Worm (Caenorhabditis elegans) whole organism, mixed stage, embryonic: ENCODE data around the gene H25P19.1.

Experiments
- M03D4.4 ChIP-seq: sonication (generic microtip); optimal IDR thresholded peaks from 2 replicates; lab custom pipeline; 2017; ENCODE audit warnings: mild to moderate bottlenecking, missing genetic modification characterization, missing compliant biosample characterization
- bed-3 ChIP-seq: fragments of 200-800 bp; sonication (Bioruptor generic); optimal IDR thresholded peaks from 3 replicates; lab custom pipeline; 2018; ENCODE audit warnings: mild to moderate bottlenecking, missing genetic modification characterization, moderate library complexity, missing compliant biosample characterization
- ceh-39 ChIP-seq: fragments of 150-350 bp; optimal IDR thresholded peaks from 2 replicates; lab custom pipeline; 2014; ENCODE audit warnings: missing biosample characterization, missing genetic modification characterization
- ceh-43 ChIP-seq: fragments of 200-800 bp; sonication (Bioruptor generic); optimal IDR thresholded peaks from 2 replicates; lab custom pipeline; 2018; ENCODE audit warnings: mild to moderate bottlenecking, missing genetic modification characterization, moderate library complexity, missing compliant biosample characterization
- ceh-83 ChIP-seq: fragments of 200-800 bp; sonication (Bioruptor generic); optimal IDR thresholded peaks from 2 replicates; lab custom pipeline; 2018; ENCODE audit warnings: mild to moderate bottlenecking, missing genetic modification characterization, missing compliant biosample characterization
- ces-1 ChIP-seq: fragments of 150-350 bp; optimal IDR thresholded peaks from 2 replicates; lab custom pipeline; 2014; ENCODE audit warnings: missing biosample characterization, missing genetic modification reagents, missing genetic modification characterization
- cnd-1 ChIP-seq: fragments of 200-800 bp; sonication (Bioruptor generic); optimal IDR thresholded peaks from 2 replicates; lab custom pipeline; 2018; ENCODE audit warnings: mild to moderate bottlenecking, missing genetic modification characterization, missing compliant biosample characterization
- drap-1 ChIP-seq: fragments of 200-800 bp; sonication (Bioruptor generic); optimal IDR thresholded peaks from 3 replicates; lab custom pipeline; 2018; ENCODE audit warnings: mild to moderate bottlenecking, missing genetic modification characterization, missing compliant biosample characterization
- elt-1 ChIP-seq: sonication (generic microtip); optimal IDR thresholded peaks from 2 replicates; lab custom pipeline; 2017; ENCODE audit warnings: missing genetic modification characterization, mild to moderate bottlenecking, missing compliant biosample characterization, antibody characterized with exemption, moderate library complexity, borderline replicate concordance; ENCODE audit not compliant: insufficient read depth
- elt-3 ChIP-seq: fragments of 150-350 bp; optimal IDR thresholded peaks from 2 replicates; lab custom pipeline; 2014; ENCODE audit warnings: missing biosample characterization, missing genetic modification characterization
- flh-1 ChIP-seq: fragments of 200-800 bp; sonication (Bioruptor generic); optimal IDR thresholded peaks from 2 replicates; lab custom pipeline; 2018; ENCODE audit warnings: mild to moderate bottlenecking, missing genetic modification characterization, moderate library complexity, missing compliant biosample characterization
- ham-2 ChIP-seq: fragments of 200-800 bp; sonication (Bioruptor generic); optimal IDR thresholded peaks from 2 replicates; lab custom pipeline; 2018; ENCODE audit warnings: mild to moderate bottlenecking, missing genetic modification characterization, missing compliant biosample characterization
- hlh-1 ChIP-seq: fragments of 150-350 bp; optimal IDR thresholded peaks from 2 replicates; lab custom pipeline; 2014; ENCODE audit warnings: missing biosample characterization, missing genetic modification reagents, missing genetic modification characterization
- lin-13 ChIP-seq: fragments of 150-350 bp; optimal IDR thresholded peaks from 2 replicates; lab custom pipeline; 2014; ENCODE audit warnings: missing biosample characterization, missing genetic modification characterization
- lin-32 ChIP-seq: fragments of 200-800 bp; sonication (Bioruptor generic); optimal IDR thresholded peaks from 2 replicates; lab custom pipeline; 2018; ENCODE audit warnings: mild to moderate bottlenecking, missing genetic modification characterization, missing compliant biosample characterization
- lsy-2 ChIP-seq: fragments of 150-350 bp; optimal IDR thresholded peaks from 2 replicates; lab custom pipeline; 2014; ENCODE audit warnings: missing biosample characterization, missing genetic modification characterization
- mab-5 ChIP-seq: fragments of 150-350 bp; optimal IDR thresholded peaks from 2 replicates; lab custom pipeline; 2014; ENCODE audit warnings: missing biosample characterization, missing genetic modification characterization
- mep-1 ChIP-seq: fragments of 150-350 bp; optimal IDR thresholded peaks from 2 replicates; lab custom pipeline; 2017; ENCODE audit warnings: missing biosample characterization, missing genetic modification reagents, missing genetic modification characterization, inconsistent platforms
- mls-2 ChIP-seq: sonication (generic microtip); optimal IDR thresholded peaks from 2 replicates; lab custom pipeline; 2016; ENCODE audit warnings: mild to moderate bottlenecking, missing genetic modification characterization, moderate library complexity, missing compliant biosample characterization
- nhr-12 ChIP-seq: fragments of 150-350 bp; optimal IDR thresholded peaks from 2 replicates; lab custom pipeline; 2014; ENCODE audit warnings: missing biosample characterization, missing genetic modification characterization
- nhr-2 ChIP-seq: fragments of 150-350 bp; optimal IDR thresholded peaks from 2 replicates; lab custom pipeline; 2014; ENCODE audit warnings: missing biosample characterization, missing genetic modification characterization
- nhr-28 ChIP-seq: fragments of 150-350 bp; optimal IDR thresholded peaks from 2 replicates; lab custom pipeline; 2014; ENCODE audit warnings: missing biosample characterization, missing genetic modification characterization
- nhr-76 ChIP-seq: sonication (generic microtip); optimal IDR thresholded peaks from 2 replicates; lab custom pipeline; 2017; ENCODE audit warnings: missing biosample characterization, missing genetic modification characterization
- pha-4 ChIP-seq: fragments of 150-350 bp; optimal IDR thresholded peaks from 2 replicates; lab custom pipeline; 2018; ENCODE audit warnings: missing biosample characterization, missing genetic modification reagents, missing genetic modification characterization
- sem-2 ChIP-seq: fragments of 200-800 bp; sonication (Bioruptor generic); optimal IDR thresholded peaks from 2 replicates; lab custom pipeline; 2018; ENCODE audit warnings: mild to moderate bottlenecking, missing genetic modification characterization, missing compliant biosample characterization
- snpc-4 ChIP-seq: fragments of 150-350 bp; optimal IDR thresholded peaks from 2 replicates; lab custom pipeline; 2014; ENCODE audit warnings: missing biosample characterization, missing genetic modification characterization
- sptf-1 ChIP-seq: sonication (generic microtip); optimal IDR thresholded peaks from 2 replicates; lab custom pipeline; 2017; ENCODE audit warnings: mild to moderate bottlenecking, missing genetic modification characterization, moderate library complexity, missing compliant biosample characterization
- tbx-8 ChIP-seq: fragments of 200-800 bp; sonication (Bioruptor generic); optimal IDR thresholded peaks from 2 replicates; lab custom pipeline; 2018; ENCODE audit warnings: mild to moderate bottlenecking, missing genetic modification characterization, moderate library complexity, missing compliant biosample characterization
- unc-120 ChIP-seq: sonication (generic microtip); optimal IDR thresholded peaks from 2 replicates; lab custom pipeline; 2017; ENCODE audit warnings: missing genetic modification characterization, missing compliant biosample characterization; ENCODE audit not compliant: poor library complexity, severe bottlenecking
- unc-39 ChIP-seq: fragments of 150-350 bp; optimal IDR thresholded peaks from 2 replicates; lab custom pipeline; 2014; ENCODE audit warnings: missing biosample characterization, missing genetic modification characterization
- unc-62 ChIP-seq: fragments of 150-350 bp; optimal IDR thresholded peaks from 2 replicates; lab custom pipeline; 2014; ENCODE audit warnings: missing biosample characterization, missing genetic modification reagents, missing genetic modification characterization
- zip-8 ChIP-seq: fragments of 150-350 bp; optimal IDR thresholded peaks from 2 replicates; lab custom pipeline; 2014; ENCODE audit warnings: missing biosample characterization, missing genetic modification characterization
- ztf-11 ChIP-seq: fragments of 150-350 bp; optimal IDR thresholded peaks from 2 replicates; lab custom pipeline; 2014; ENCODE audit warnings: missing biosample characterization, missing genetic modification characterization

Gene H25P19.1

DNA sequence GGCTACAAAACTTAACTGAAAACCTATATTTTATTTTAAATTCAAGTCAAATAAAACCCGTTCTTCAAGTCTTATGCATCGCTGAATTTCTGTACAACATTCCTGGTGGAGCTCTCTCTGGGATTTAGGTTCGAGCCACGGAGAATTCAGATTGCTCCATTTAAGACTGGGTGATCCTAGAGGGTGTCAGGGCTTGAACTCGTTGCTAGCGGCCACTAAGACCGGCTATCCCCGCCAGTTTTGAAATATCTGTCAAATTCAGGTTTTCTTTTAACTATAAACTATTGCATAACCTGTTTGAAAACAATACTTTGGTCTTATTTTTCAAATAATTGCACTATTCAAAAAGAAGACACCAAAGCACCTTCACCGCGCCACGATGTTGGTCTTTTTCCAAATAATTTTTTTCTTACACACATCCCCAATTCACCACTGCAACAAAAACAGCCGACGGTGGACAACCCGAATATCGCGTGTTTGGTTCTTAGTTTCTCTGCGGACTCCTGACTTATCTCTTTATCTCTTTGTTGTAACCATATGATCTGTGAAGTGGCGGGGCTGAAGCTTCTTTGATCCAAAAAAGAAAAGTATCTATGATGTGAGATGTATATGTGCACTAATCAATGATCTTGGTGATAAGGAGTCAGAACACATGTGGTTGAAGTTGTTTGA is 41.5 kb downstream of the H25P19.1 start:
- TF ChIP-seq sem-2 (GFP tag; lab: Kevin White, UChicago), result no peak
- peak; percentile 2 for TF ChIP-seq hlh-1
- TF ChIP-seq, all 35 proteins: peak for 1

ce11 chrV:730216-730615 is 42.7 kb downstream of the H25P19.1 start:
- no peak for TF ChIP-seq hlh-1
- no peak for TF ChIP-seq pha-4
- no peak for TF ChIP-seq ceh-83
- no peak for TF ChIP-seq mab-5
- TF ChIP-seq tbx-8, result no peak
- no peak for TF ChIP-seq zip-8 (tag; lab: Kevin White, UChicago)
- no peak for TF ChIP-seq nhr-76 (tag; lab: Kevin White, UChicago)
- TF ChIP-seq unc-39 (tag; lab: Kevin White, UChicago), result no peak
- no peak for TF ChIP-seq flh-1
- no peak for TF ChIP-seq drap-1

ce11 chrV:731330-731729 is 43.8 kb downstream of the H25P19.1 start:
- TF ChIP-seq unc-39 (tag; lab: Kevin White, UChicago), result no peak
- no peak for TF ChIP-seq bed-3 (GFP tag; lab: Kevin White, UChicago)
- no peak for TF ChIP-seq elt-1
- TF ChIP-seq mab-5, result no peak
- no peak for TF ChIP-seq nhr-28 (tag; lab: Kevin White, UChicago)
- TF ChIP-seq ceh-43 (GFP tag; lab: Kevin White, UChicago), result no peak
- TF ChIP-seq M03D4.4, result peak; percentile 41
- no peak for TF ChIP-seq ces-1
- no peak for TF ChIP-seq ceh-39 (tag; lab: Kevin White, UChicago)
- no peak for TF ChIP-seq sem-2 (GFP tag; lab: Kevin White, UChicago)
- no peak for TF ChIP-seq nhr-12
- peak; percentile 11 for TF ChIP-seq drap-1
- peak; percentile 98 for TF ChIP-seq hlh-1
- TF ChIP-seq unc-62 (GFP tag; lab: Kevin White, UChicago), result peak; percentile 87
- no peak for TF ChIP-seq lin-32 (GFP tag; lab: Kevin White, UChicago)
- TF ChIP-seq zip-8 (tag; lab: Kevin White, UChicago), result no peak
- TF ChIP-seq elt-3, result no peak
- no peak for TF ChIP-seq snpc-4 (tag; lab: Kevin White, UChicago)
- peak; percentile 91 for TF ChIP-seq unc-120 (tag; lab: Kevin White, UChicago)
- peak; percentile 89 for TF ChIP-seq nhr-2 (tag; lab: Kevin White, UChicago)
- TF ChIP-seq cnd-1, result no peak
- no peak for TF ChIP-seq flh-1
- TF ChIP-seq, all 35 proteins: peak for 6

DNA sequence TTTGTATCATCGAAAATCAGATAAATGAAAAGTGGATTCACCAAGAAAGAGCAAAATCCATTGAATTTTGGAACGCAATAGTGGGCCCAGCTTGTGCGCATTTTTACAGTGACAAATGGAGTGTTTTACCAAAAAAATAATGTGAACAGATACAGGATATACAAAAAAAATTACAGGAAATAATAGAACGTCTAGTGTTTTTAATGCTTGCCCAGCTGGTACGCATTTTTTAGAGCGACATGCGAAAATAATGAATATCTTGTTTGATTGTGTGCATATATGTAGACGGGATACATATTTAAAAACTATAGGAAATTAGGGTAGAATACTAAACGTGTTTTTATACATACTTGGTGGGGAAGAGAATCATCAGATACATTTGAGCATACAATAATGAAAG is 48.7 kb downstream of the H25P19.1 start, which contains the start of gene srj-25:
TSS of gene srj-25 (minus strand) at position 101 of the 400 bp plus-strand sequence.
- TF ChIP-seq M03D4.4 (no peak), hlh-1 (no peak), flh-1 (no peak), pha-4 (no peak), zip-8 (tag; lab: Kevin White, UChicago) (no peak), sem-2 (GFP tag; lab: Kevin White, UChicago) (no peak), ham-2 (no peak), ztf-11 (tag; lab: Kevin White, UChicago) (no peak), unc-62 (GFP tag; lab: Kevin White, UChicago) (no peak), lin-13 (tag; lab: Kevin White, UChicago) (no peak), mab-5 (no peak), unc-39 (tag; lab: Kevin White, UChicago) (no peak), drap-1 (no peak), ceh-83 (no peak), cnd-1 (no peak), unc-120 (tag; lab: Kevin White, UChicago) (no peak)

- TF ChIP-seq unc-120 (tag; lab: Kevin White, UChicago) (no peak), tbx-8 (no peak), lsy-2 (tag; lab: Kevin White, UChicago) (no peak), ces-1 (no peak), mep-1 (tag; lab: Kevin White, UChicago) (no peak), mls-2 (tag; lab: Kevin White, UChicago) (no peak), flh-1 (no peak), drap-1 (no peak), cnd-1 (no peak), ceh-83 (no peak), ceh-43 (GFP tag; lab: Kevin White, UChicago) (no peak), nhr-12 (no peak), zip-8 (tag; lab: Kevin White, UChicago) (no peak), bed-3 (GFP tag; lab: Kevin White, UChicago) (no peak), sptf-1 (tag; lab: Kevin White, UChicago) (no peak), lin-13 (tag; lab: Kevin White, UChicago) (no peak), unc-62 (GFP tag; lab: Kevin White, UChicago) (no peak), ham-2 (no peak), ztf-11 (tag; lab: Kevin White, UChicago) (no peak)
- TF ChIP-seq, all 35 proteins: peak for 0
Observed at ce11 chrV:738770-739169, 51.3 kb downstream of the H25P19.1 start, which contains the start of gene srj-24. Gene srj-24 (minus strand): TSS chrV:738870.
